Fruit fly (Drosophila melanogaster) whole organism, embryonic: ENCODE results near the gene Rab9Db.

Experiments
- BEAF-32 ChIP-seq: fragments of 200-800 bp; sonication (Bioruptor generic); optimal IDR thresholded peaks from 3 replicates; lab custom pipeline; 2017; ENCODE audit warnings: missing biosample characterization, missing genetic modification characterization, mild to moderate bottlenecking, moderate library complexity, missing genetic modification reagents
- Bteb2 ChIP-seq: fragments of 200-800 bp; sonication (Bioruptor generic); optimal IDR thresholded peaks from 2 replicates; lab custom pipeline; 2016; ENCODE audit warnings: missing biosample characterization, missing genetic modification characterization
- CG1024 ChIP-seq: fragments of 200-800 bp; sonication (Bioruptor generic); IDR thresholded peaks from 2 replicates; pipeline ENCODE4 v1.3.6; 2022; ENCODE audit warnings: missing biosample characterization, missing genetic modification characterization
- CG10267 ChIP-seq: fragments of 200-800 bp; sonication (Bioruptor generic); optimal IDR thresholded peaks from 2 replicates; lab custom pipeline; 2018; ENCODE audit warnings: missing biosample characterization, mild to moderate bottlenecking, missing genetic modification characterization, moderate library complexity
- CG10321 ChIP-seq: fragments of 200-800 bp; sonication (Bioruptor generic); IDR thresholded peaks from 2 replicates; pipeline ENCODE4 v1.3.6; 2022; ENCODE audit warnings: missing biosample characterization, missing genetic modification characterization
- CG10565 ChIP-seq: fragments of 200-800 bp; sonication (Bioruptor generic); optimal IDR thresholded peaks from 3 replicates; lab custom pipeline; 2016; ENCODE audit warnings: missing biosample characterization, mild to moderate bottlenecking, missing genetic modification characterization
- CG11456 ChIP-seq: fragments of 200-800 bp; sonication (Bioruptor generic); IDR thresholded peaks from 3 replicates; pipeline ENCODE4 v1.3.6; 2022; ENCODE audit warnings: missing biosample characterization, missing genetic modification characterization
- CG12071 ChIP-seq: fragments of 200-800 bp; sonication (Bioruptor generic); optimal IDR thresholded peaks from 3 replicates; lab custom pipeline; 2018; ENCODE audit warnings: missing biosample characterization, mild to moderate bottlenecking, missing genetic modification characterization
- CG12769 ChIP-seq: fragments of 200-800 bp; sonication (Bioruptor generic); optimal IDR thresholded peaks from 2 replicates; lab custom pipeline; 2019; ENCODE audit warnings: missing biosample characterization, mild to moderate bottlenecking, missing genetic modification characterization, moderate library complexity
- CG14441 ChIP-seq: fragments of 200-800 bp; sonication (Bioruptor generic); IDR thresholded peaks from 2 replicates; pipeline ENCODE4 v1.3.6; 2022; ENCODE audit warnings: missing biosample characterization, missing genetic modification characterization
- CG1529 ChIP-seq: fragments of 200-800 bp; sonication (Bioruptor generic); optimal IDR thresholded peaks from 3 replicates; lab custom pipeline; 2018; ENCODE audit warnings: missing biosample characterization, missing genetic modification characterization
- CG17186 ChIP-seq: fragments of 200-800 bp; sonication (Bioruptor generic); optimal IDR thresholded peaks from 3 replicates; lab custom pipeline; 2017; ENCODE audit warnings: missing biosample characterization, missing genetic modification reagents, missing genetic modification characterization
- CG17612 ChIP-seq: fragments of 200-800 bp; sonication (Bioruptor generic); IDR thresholded peaks from 2 replicates; pipeline ENCODE4 v1.3.6; 2022; ENCODE audit warnings: missing biosample characterization, missing genetic modification characterization
- CG17912 ChIP-seq: fragments of 200-800 bp; sonication (Bioruptor generic); optimal IDR thresholded peaks from 2 replicates; lab custom pipeline; 2018; ENCODE audit warnings: missing biosample characterization, mild to moderate bottlenecking, missing genetic modification characterization
- CG18476 ChIP-seq: fragments of 200-800 bp; sonication (Bioruptor generic); optimal IDR thresholded peaks from 2 replicates; lab custom pipeline; 2016; ENCODE audit warnings: missing biosample characterization, mild to moderate bottlenecking, missing genetic modification characterization
- CG2875 ChIP-seq: fragments of 200-800 bp; sonication (Bioruptor generic); optimal IDR thresholded peaks from 2 replicates; lab custom pipeline; 2017; ENCODE audit warnings: missing biosample characterization, mild to moderate bottlenecking, missing genetic modification characterization, missing genetic modification reagents
- CG33213 ChIP-seq: fragments of 200-800 bp; sonication (Bioruptor generic); optimal IDR thresholded peaks from 3 replicates; lab custom pipeline; 2016; ENCODE audit warnings: missing biosample characterization, missing genetic modification characterization
- CG6272 ChIP-seq: fragments of 200-800 bp; sonication (Bioruptor generic); IDR thresholded peaks from 2 replicates; pipeline ENCODE4 v1.3.6; 2022; ENCODE audit warnings: missing biosample characterization, missing genetic modification characterization
- CG6813 ChIP-seq: fragments of 200-800 bp; sonication (Bioruptor generic); optimal IDR thresholded peaks from 2 replicates; lab custom pipeline; 2017; ENCODE audit warnings: missing biosample characterization, missing genetic modification characterization, mild to moderate bottlenecking, moderate library complexity, missing genetic modification reagents
- CG7987 ChIP-seq: fragments of 200-800 bp; sonication (Bioruptor generic); optimal IDR thresholded peaks from 2 replicates; lab custom pipeline; 2018; ENCODE audit warnings: missing biosample characterization, mild to moderate bottlenecking, missing genetic modification characterization, moderate library complexity
- CG9437 ChIP-seq: fragments of 200-800 bp; sonication (Bioruptor generic); optimal IDR thresholded peaks from 2 replicates; lab custom pipeline; 2018; ENCODE audit warnings: missing biosample characterization, mild to moderate bottlenecking, missing genetic modification characterization
- Dad ChIP-seq: fragments of 200-800 bp; sonication (Bioruptor generic); optimal IDR thresholded peaks from 3 replicates; lab custom pipeline; 2016; ENCODE audit warnings: missing biosample characterization, missing genetic modification characterization
- Dek ChIP-seq: fragments of 200-800 bp; sonication (Bioruptor generic); optimal IDR thresholded peaks from 3 replicates; lab custom pipeline; 2019; ENCODE audit warnings: missing biosample characterization, mild to moderate bottlenecking, missing genetic modification characterization, moderate library complexity
- E2f1 ChIP-seq: fragments of 200-800 bp; sonication (Bioruptor generic); IDR thresholded peaks from 2 replicates; pipeline ENCODE4 v1.3.6; 2022; ENCODE audit warnings: missing biosample characterization, missing genetic modification characterization
- Ets97D ChIP-seq: fragments of 200-800 bp; sonication (Bioruptor generic); optimal IDR thresholded peaks from 3 replicates; lab custom pipeline; 2016; ENCODE audit warnings: missing biosample characterization, missing genetic modification characterization
- H2.0 ChIP-seq: fragments of 200-800 bp; sonication (Bioruptor generic); IDR thresholded peaks from 2 replicates; pipeline ENCODE4 v1.3.6; 2022; ENCODE audit warnings: missing biosample characterization, missing genetic modification characterization
- HHEX ChIP-seq: fragments of 200-800 bp; sonication (Bioruptor generic); optimal IDR thresholded peaks from 3 replicates; lab custom pipeline; 2017; ENCODE audit warnings: missing biosample characterization, mild to moderate bottlenecking, missing genetic modification characterization, missing genetic modification reagents
- Kr ChIP-seq: fragments of 200-800 bp; sonication (Bioruptor generic); optimal IDR thresholded peaks from 2 replicates; lab custom pipeline; 2017; ENCODE audit warnings: missing biosample characterization, mild to moderate bottlenecking, missing genetic modification characterization
- MBD-R2 ChIP-seq: fragments of 200-800 bp; sonication (Bioruptor generic); IDR thresholded peaks from 2 replicates; pipeline ENCODE4 v1.3.6; 2022; ENCODE audit warnings: missing biosample characterization, missing genetic modification characterization
- MESR4 ChIP-seq: fragments of 200-800 bp; sonication (Bioruptor generic); optimal IDR thresholded peaks from 2 replicates; lab custom pipeline; 2018; ENCODE audit warnings: missing biosample characterization, mild to moderate bottlenecking, missing genetic modification characterization, moderate library complexity
- Med ChIP-seq: fragments of 200-800 bp; sonication (Bioruptor generic); peaks from one replicate; lab custom pipeline; 2016; ENCODE audit warnings: missing biosample characterization, missing genetic modification characterization, mild to moderate bottlenecking, inconsistent platforms, moderate library complexity
- Nf-YC ChIP-seq: fragments of 200-800 bp; optimal IDR thresholded peaks from 3 replicates; lab custom pipeline; 2019; ENCODE audit warnings: missing biosample characterization, mild to moderate bottlenecking, missing genetic modification characterization, moderate library complexity
- Oli ChIP-seq: fragments of 200-800 bp; sonication (Bioruptor generic); optimal IDR thresholded peaks from 2 replicates; lab custom pipeline; 2018; ENCODE audit warnings: missing biosample characterization, mild to moderate bottlenecking, missing genetic modification characterization, moderate library complexity
- Side ChIP-seq: fragments of 200-800 bp; sonication (Bioruptor generic); optimal IDR thresholded peaks from 2 replicates; lab custom pipeline; 2016; ENCODE audit warnings: missing biosample characterization, missing genetic modification characterization
- Sox102F ChIP-seq: fragments of 200-800 bp; sonication (Bioruptor generic); optimal IDR thresholded peaks from 2 replicates; lab custom pipeline; 2018; ENCODE audit warnings: missing biosample characterization, mild to moderate bottlenecking, missing genetic modification characterization, moderate library complexity
- Usf ChIP-seq: fragments of 200-800 bp; sonication (Bioruptor generic); optimal IDR thresholded peaks from 2 replicates; lab custom pipeline; 2017; ENCODE audit warnings: missing genotype, missing biosample characterization, missing genetic modification characterization
- abd-A ChIP-seq: fragments of 200-800 bp; sonication (Bioruptor generic); optimal IDR thresholded peaks from 3 replicates; lab custom pipeline; 2019; ENCODE audit warnings: missing biosample characterization, mild to moderate bottlenecking, missing genetic modification characterization, moderate library complexity
- aop ChIP-seq: fragments of 200-800 bp; sonication (Bioruptor generic); IDR thresholded peaks from 2 replicates; pipeline ENCODE4 v1.3.6; 2022; ENCODE audit warnings: missing biosample characterization, missing genetic modification characterization
- bigmax ChIP-seq: fragments of 200-800 bp; sonication (Bioruptor generic); optimal IDR thresholded peaks from 2 replicates; lab custom pipeline; 2018; ENCODE audit warnings: missing biosample characterization, mild to moderate bottlenecking, missing genetic modification characterization
- dmrt11E ChIP-seq: fragments of 200-800 bp; sonication (Bioruptor generic); optimal IDR thresholded peaks from 3 replicates; lab custom pipeline; 2018; ENCODE audit warnings: missing biosample characterization, mild to moderate bottlenecking, missing genetic modification characterization, moderate library complexity
- esg ChIP-seq: fragments of 200-800 bp; sonication (Bioruptor generic); conservative IDR thresholded peaks from 2 replicates; pipeline ENCODE4 v1.3.6; 2022; ENCODE audit warnings: missing biosample characterization, missing genetic modification characterization
- eyg ChIP-seq: fragments of 200-800 bp; sonication (Bioruptor generic); optimal IDR thresholded peaks from 3 replicates; lab custom pipeline; 2016; ENCODE audit warnings: missing biosample characterization, missing genetic modification characterization
- fru ChIP-seq: fragments of >200 bp; optimal IDR thresholded peaks from 2 replicates; lab custom pipeline; 2017
- pho ChIP-seq: fragments of 200-800 bp; sonication (Bioruptor generic); optimal IDR thresholded peaks from 2 replicates; lab custom pipeline; 2016; ENCODE audit warnings: missing biosample characterization, missing genetic modification characterization
- rib ChIP-seq: fragments of 200-800 bp; sonication (Bioruptor generic); IDR thresholded peaks from 2 replicates; pipeline ENCODE4 v1.3.6; 2022; ENCODE audit warnings: missing biosample characterization, missing genetic modification characterization
- sd ChIP-seq: fragments of 200-800 bp; sonication (Bioruptor generic); optimal IDR thresholded peaks from 3 replicates; lab custom pipeline; 2018; ENCODE audit warnings: missing biosample characterization, mild to moderate bottlenecking, missing genetic modification characterization, moderate library complexity
- seq ChIP-seq: fragments of 200-800 bp; sonication (Bioruptor generic); IDR thresholded peaks from 2 replicates; pipeline ENCODE4 v1.3.6; 2022; ENCODE audit warnings: missing biosample characterization, missing genetic modification characterization
- sqz ChIP-seq: fragments of 200-800 bp; sonication (Bioruptor generic); optimal IDR thresholded peaks from 3 replicates; lab custom pipeline; 2018; ENCODE audit warnings: missing biosample characterization, mild to moderate bottlenecking, missing genetic modification characterization
- toy ChIP-seq: fragments of 200-800 bp; sonication (Bioruptor generic); IDR thresholded peaks from 2 replicates; pipeline ENCODE4 v1.3.6; 2022; ENCODE audit warnings: missing biosample characterization, missing genetic modification characterization
- trh ChIP-seq: fragments of 200-800 bp; sonication (Bioruptor generic); optimal IDR thresholded peaks from 2 replicates; lab custom pipeline; 2016; ENCODE audit warnings: missing biosample characterization, missing genetic modification characterization
- unpg ChIP-seq: fragments of 200-800 bp; sonication (Bioruptor generic); optimal IDR thresholded peaks from 3 replicates; lab custom pipeline; 2018; ENCODE audit warnings: missing biosample characterization, mild to moderate bottlenecking, missing genetic modification characterization, moderate library complexity
- vfl ChIP-seq: fragments of 200-800 bp; sonication (Bioruptor generic); optimal IDR thresholded peaks from 2 replicates; lab custom pipeline; 2016; ENCODE audit warnings: missing biosample characterization, missing genetic modification characterization

The Rab9Db gene

dm6 chrX:10573554-10573953 is 49.5 kb downstream of the Rab9Db start (continued):
- no peak for TF ChIP-seq rib
- peak; percentile 56; the same call in 1 of the 2 replicates for TF ChIP-seq seq (GFP tag; lab: Robert Waterston, UW)
- peak; percentile 52 for TF ChIP-seq esg (GFP tag; lab: Robert Waterston, UW)
- TF ChIP-seq Oli (tag; lab: Kevin White, UChicago): peak; percentile 70
- no peak for TF ChIP-seq MESR4 (GFP tag; lab: Kevin White, UChicago)
- no peak for TF ChIP-seq aop (GFP tag; lab: Robert Waterston, UW)
- peak; percentile 81 for TF ChIP-seq Med
- no peak for TF ChIP-seq dmrt11E (tag; lab: Kevin White, UChicago)
- TF ChIP-seq CG7987 (GFP tag; lab: Kevin White, UChicago): no peak
- TF ChIP-seq E2f1: peak; percentile 68
- TF ChIP-seq unpg: peak; percentile 69
- peak; percentile 25 for TF ChIP-seq Dek
- TF ChIP-seq sqz (GFP tag; lab: Kevin White, UChicago): no peak
- TF ChIP-seq fru: no peak
- peak; percentile 67 for TF ChIP-seq CG14441 (GFP tag; lab: Robert Waterston, UW)
- no peak for TF ChIP-seq sd (tag; lab: Kevin White, UChicago)
- TF ChIP-seq Nf-YC: no peak
- no peak for TF ChIP-seq Bteb2 (GFP tag; lab: Kevin White, UChicago)
- TF ChIP-seq CG10565 (GFP tag; lab: Kevin White, UChicago): no peak
- TF ChIP-seq Sox102F: peak; percentile 70
- no peak for TF ChIP-seq CG12769
- TF ChIP-seq CG6272 (GFP tag; lab: Robert Waterston, UW): no peak
- peak; percentile 51 for TF ChIP-seq CG10267 (tag; lab: Kevin White, UChicago)
- TF ChIP-seq CG17612 (GFP tag; lab: Robert Waterston, UW): no peak
- TF ChIP-seq H2.0 (GFP tag; lab: Robert Waterston, UW): peak; percentile 47
- TF ChIP-seq Ets97D: no peak
- TF ChIP-seq pho: no peak
- peak; percentile 57; the same call in 2 of the 3 replicates for TF ChIP-seq CG11456 (GFP tag; lab: Robert Waterston, UW)
- no peak for TF ChIP-seq Kr (GFP tag; lab: Kevin White, UChicago)
- no peak for TF ChIP-seq eyg (GFP tag; lab: Kevin White, UChicago)
- TF ChIP-seq HHEX: peak; percentile 52
- TF ChIP-seq Side (GFP tag; lab: Kevin White, UChicago): no peak
- no peak; the same call in 1 of the 2 replicates for TF ChIP-seq CG1024 (GFP tag; lab: Robert Waterston, UW)
- TF ChIP-seq BEAF-32 (GFP tag; lab: Kevin White, UChicago): no peak
- no peak for TF ChIP-seq CG9437 (GFP tag; lab: Kevin White, UChicago)
- TF ChIP-seq abd-A (tag; lab: Kevin White, UChicago): peak; percentile 39
- TF ChIP-seq CG17912 (GFP tag; lab: Kevin White, UChicago): no peak
- TF ChIP-seq CG12071 (GFP tag; lab: Kevin White, UChicago): no peak
- no peak for TF ChIP-seq toy
- TF ChIP-seq Dad (GFP tag; lab: Kevin White, UChicago): no peak
- no peak for TF ChIP-seq CG10321
- TF ChIP-seq MBD-R2 (GFP tag; lab: Robert Waterston, UW): peak; percentile 27; the same call in 1 of the 2 replicates
- no peak for TF ChIP-seq CG2875 (GFP tag; lab: Kevin White, UChicago)
- no peak for TF ChIP-seq bigmax (GFP tag; lab: Kevin White, UChicago)
- TF ChIP-seq Usf: no peak
- TF ChIP-seq CG1529 (GFP tag; lab: Kevin White, UChicago): peak; percentile 26
- TF ChIP-seq CG17186: no peak
- TF ChIP-seq CG33213 (GFP tag; lab: Kevin White, UChicago): no peak
- TF ChIP-seq CG18476 (GFP tag; lab: Kevin White, UChicago): no peak
- no peak for TF ChIP-seq trh (GFP tag; lab: Kevin White, UChicago)
- peak; percentile 56 for TF ChIP-seq CG6813 (GFP tag; lab: Kevin White, UChicago)
- no peak for TF ChIP-seq vfl (GFP tag; lab: Kevin White, UChicago)
